Worm (Caenorhabditis elegans) whole organism, L2 larva: ENCODE data around the gene rgef-1.

Experiments
- R02D3.7 ChIP-seq: fragments of 150-350 bp; optimal IDR thresholded peaks from 2 replicates; lab custom pipeline; 2014; ENCODE audit warnings: missing biosample characterization, missing genetic modification characterization
- ceh-16 ChIP-seq: fragments of 150-350 bp; optimal IDR thresholded peaks from 2 replicates; lab custom pipeline; 2014; ENCODE audit warnings: missing biosample characterization, missing genetic modification characterization
- fos-1 ChIP-seq: fragments of 150-350 bp; optimal IDR thresholded peaks from 2 replicates; lab custom pipeline; 2014; ENCODE audit warnings: missing biosample characterization, missing genetic modification characterization
- lin-13 ChIP-seq: fragments of 150-350 bp; optimal IDR thresholded peaks from 2 replicates; lab custom pipeline; 2014; ENCODE audit warnings: missing biosample characterization, missing genetic modification reagents, missing genetic modification characterization
- mab-5 ChIP-seq: fragments of 150-350 bp; optimal IDR thresholded peaks from 2 replicates; lab custom pipeline; 2014; ENCODE audit warnings: missing biosample characterization, missing genetic modification characterization
- mdl-1 ChIP-seq, 2 experiments: fragments of 150-350 bp in 1 of 2; sonication (generic microtip) in 1 of 2; optimal IDR thresholded peaks; 2 replicates each; lab custom pipeline; 2017; ENCODE audit warnings: missing biosample characterization in 2 of 2, missing genetic modification characterization in 2 of 2
- nhr-77 ChIP-seq: fragments of 150-350 bp; optimal IDR thresholded peaks from 2 replicates; lab custom pipeline; 2014; ENCODE audit warnings: missing biosample characterization, missing genetic modification characterization
- skn-1 ChIP-seq: sonication (generic microtip); optimal IDR thresholded peaks from 2 replicates; lab custom pipeline; 2017; ENCODE audit warnings: missing biosample characterization, missing genetic modification characterization
- sma-3 ChIP-seq: sonication (generic microtip); optimal IDR thresholded peaks from 2 replicates; lab custom pipeline; 2016; ENCODE audit warnings: missing genetic modification reagents, missing genetic modification characterization, missing compliant biosample characterization
- unc-62 ChIP-seq: fragments of 150-350 bp; optimal IDR thresholded peaks from 2 replicates; lab custom pipeline; 2014; ENCODE audit warnings: missing biosample characterization, missing genetic modification reagents, missing genetic modification characterization
- zag-1 ChIP-seq: fragments of 150-350 bp; optimal IDR thresholded peaks from 2 replicates; lab custom pipeline; 2014; ENCODE audit warnings: missing biosample characterization, missing genetic modification characterization
- ztf-4 ChIP-seq: fragments of 150-350 bp; optimal IDR thresholded peaks from 2 replicates; lab custom pipeline; 2014; ENCODE audit warnings: missing biosample characterization, missing genetic modification characterization

ce11 chrV:9582594-9583322 lies 21.3 kb upstream of the rgef-1 start, which contains the start of gene rtfo-1:
- no peak for TF ChIP-seq skn-1
- no peak for TF ChIP-seq zag-1 (tag; lab: Kevin White, UChicago)
- TF ChIP-seq mdl-1 (tag; optimal IDR thresholded peaks at IDR 0.05; lab: Kevin White, UChicago), result no peak
- peak; percentile 7 for TF ChIP-seq ztf-4 (tag; lab: Kevin White, UChicago)
- no peak for TF ChIP-seq unc-62 (GFP tag; lab: Kevin White, UChicago)
- no peak for TF ChIP-seq nhr-77
- TF ChIP-seq lin-13 (GFP tag; lab: Kevin White, UChicago), result peak; percentile 40
- peak; percentile 16 for TF ChIP-seq mab-5 (tag; lab: Kevin White, UChicago)
- no peak for TF ChIP-seq ceh-16 (tag; lab: Kevin White, UChicago)
- peak; percentile 41 for TF ChIP-seq sma-3 (GFP tag; lab: Kevin White, UChicago)
- TF ChIP-seq fos-1, result peak; percentile 9
- TF ChIP-seq R02D3.7 (tag; lab: Kevin White, UChicago), result no peak
